Worm (Caenorhabditis elegans) whole organism, L4 larva: Measurements from ENCODE around the gene mboa-6.

Source experiments
- F37D6.2 ChIP-seq: sonication (generic microtip); optimal IDR thresholded peaks from 2 replicates; lab custom pipeline; 2016; ENCODE audit warnings: mild to moderate bottlenecking, missing genetic modification characterization, missing compliant biosample characterization
- F44E2.7 ChIP-seq: fragments of 200-800 bp; sonication (Bioruptor generic); IDR thresholded peaks from 2 replicates; pipeline ENCODE4 v2.1.2; 2022; ENCODE audit warnings: missing genetic modification characterization, missing compliant biosample characterization
- T20F7.1 ChIP-seq: fragments of 200-800 bp; sonication (Bioruptor generic); optimal IDR thresholded peaks from 2 replicates; lab custom pipeline; 2018; ENCODE audit warnings: mild to moderate bottlenecking, missing genetic modification characterization, missing compliant biosample characterization
- Y48G9A.11 ChIP-seq: fragments of 200-800 bp; sonication (Bioruptor generic); IDR thresholded peaks from 2 replicates; pipeline ENCODE4 v1.3.6; 2022; ENCODE audit warnings: missing genetic modification reagents, missing genetic modification characterization, missing compliant biosample characterization
- aha-1 ChIP-seq: fragments of 150-350 bp; peaks from one replicate; lab custom pipeline; 2014; ENCODE audit warnings: missing biosample characterization, missing genetic modification characterization
- arid-1 ChIP-seq: fragments of 200-800 bp; sonication (Bioruptor generic); conservative IDR thresholded peaks from 2 replicates; pipeline ENCODE4 v1.3.6; 2022; ENCODE audit warnings: missing genetic modification reagents, missing genetic modification characterization, missing compliant biosample characterization
- attf-4 ChIP-seq: sonication (generic microtip); optimal IDR thresholded peaks from 3 replicates; lab custom pipeline; 2017; ENCODE audit warnings: missing biosample characterization, missing genetic modification characterization
- ceh-32 ChIP-seq: sonication (generic microtip); optimal IDR thresholded peaks from 2 replicates; lab custom pipeline; 2016; ENCODE audit warnings: mild to moderate bottlenecking, missing genetic modification characterization, missing compliant biosample characterization; ENCODE audit not compliant: poor library complexity
- ceh-82 ChIP-seq: sonication (generic microtip); optimal IDR thresholded peaks from 2 replicates; lab custom pipeline; 2017; ENCODE audit warnings: missing biosample characterization, missing genetic modification characterization
- ces-1 ChIP-seq: fragments of 150-350 bp; sonication (generic microtip); optimal IDR thresholded peaks from 4 replicates; lab custom pipeline; 2014; ENCODE audit warnings: missing biosample characterization, missing genetic modification reagents, missing genetic modification characterization
- cey-2 ChIP-seq: sonication (generic microtip); optimal IDR thresholded peaks from 3 replicates; lab custom pipeline; 2017; ENCODE audit warnings: missing genetic modification characterization, mild to moderate bottlenecking, missing compliant biosample characterization, antibody characterized with exemption, borderline replicate concordance; ENCODE audit not compliant: insufficient read depth
- ctbp-1 ChIP-seq: fragments of 200-800 bp; sonication (Bioruptor generic); IDR thresholded peaks from 2 replicates; pipeline ENCODE4 v1.3.6; 2022; ENCODE audit warnings: missing genetic modification reagents, missing genetic modification characterization, missing compliant biosample characterization
- dmd-6 ChIP-seq: fragments of 200-800 bp; sonication (Bioruptor generic); IDR thresholded peaks from 2 replicates; pipeline ENCODE4 v1.3.6; 2022; ENCODE audit warnings: missing genetic modification reagents, missing genetic modification characterization, missing compliant biosample characterization
- dmd-8 ChIP-seq: fragments of 200-800 bp; sonication (Bioruptor generic); IDR thresholded peaks from 2 replicates; pipeline ENCODE4 v1.3.6; 2022; ENCODE audit warnings: missing genetic modification characterization, missing compliant biosample characterization
- dve-1 ChIP-seq: sonication (generic microtip); optimal IDR thresholded peaks from 2 replicates; lab custom pipeline; 2017; ENCODE audit warnings: antibody characterized with exemption, mild to moderate bottlenecking, missing genetic modification characterization, missing compliant biosample characterization; ENCODE audit not compliant: insufficient read depth
- gei-8 ChIP-seq: fragments of 200-800 bp; sonication (Bioruptor generic); optimal IDR thresholded peaks from 2 replicates; lab custom pipeline; 2018; ENCODE audit warnings: mild to moderate bottlenecking, missing genetic modification characterization, missing compliant biosample characterization
- hif-1 ChIP-seq, 2 experiments: sonication (generic microtip); optimal IDR thresholded peaks; 2 replicates each; lab custom pipeline; 2016 to 2017; ENCODE audit warnings: missing compliant biosample characterization in 2 of 2, missing genetic modification characterization in 2 of 2, missing genetic modification reagents in 2 of 2, missing genotype in 2 of 2, mild to moderate bottlenecking in 1 of 2
- hmg-1.1 ChIP-seq: fragments of 200-800 bp; sonication (Bioruptor generic); IDR thresholded peaks from 2 replicates; pipeline ENCODE4 v1.3.6; 2022; ENCODE audit warnings: missing genetic modification reagents, missing genetic modification characterization, missing compliant biosample characterization
- jun-1 ChIP-seq: fragments of 150-350 bp; optimal IDR thresholded peaks from 2 replicates; lab custom pipeline; 2014; ENCODE audit warnings: missing biosample characterization, missing genetic modification reagents, missing genetic modification characterization
- lin-13 ChIP-seq: fragments of 150-350 bp; optimal IDR thresholded peaks from 2 replicates; lab custom pipeline; 2014; ENCODE audit warnings: missing biosample characterization, missing genetic modification reagents, missing genetic modification characterization
- lin-29 ChIP-seq: fragments of 200-800 bp; sonication (Bioruptor generic); IDR thresholded peaks from 2 replicates; pipeline ENCODE4 v1.3.6; 2022; ENCODE audit warnings: missing genetic modification reagents, missing genetic modification characterization, missing compliant biosample characterization
- lin-38 ChIP-seq: fragments of 200-800 bp; sonication (Bioruptor generic); IDR thresholded peaks from 2 replicates; pipeline ENCODE4 v1.3.6; 2022; ENCODE audit warnings: missing genetic modification reagents, missing genetic modification characterization, missing compliant biosample characterization
- madf-9 ChIP-seq: fragments of 200-800 bp; sonication (Bioruptor generic); conservative IDR thresholded peaks from 2 replicates; pipeline ENCODE4 v1.3.6; 2022; ENCODE audit warnings: missing genetic modification reagents, missing genetic modification characterization, missing compliant biosample characterization
- mdt-29 ChIP-seq: fragments of 200-800 bp; sonication (Bioruptor generic); IDR thresholded peaks from 2 replicates; pipeline ENCODE4 v1.3.6; 2022; ENCODE audit warnings: missing genetic modification reagents, missing genetic modification characterization, missing compliant biosample characterization
- mxl-2 ChIP-seq: fragments of 200-800 bp; sonication (Bioruptor generic); conservative IDR thresholded peaks from 2 replicates; pipeline ENCODE4 v1.3.6; 2022; ENCODE audit warnings: missing genetic modification reagents, missing genetic modification characterization, missing compliant biosample characterization
- mxl-3 ChIP-seq: fragments of 200-800 bp; sonication (Bioruptor generic); optimal IDR thresholded peaks from 2 replicates; lab custom pipeline; 2018; ENCODE audit warnings: mild to moderate bottlenecking, missing genetic modification characterization, missing compliant biosample characterization
- nhr-76 ChIP-seq: fragments of 150-350 bp; optimal IDR thresholded peaks from 2 replicates; lab custom pipeline; 2014; ENCODE audit warnings: missing biosample characterization, missing genetic modification characterization
- pha-4 ChIP-seq, 2 experiments: fragments of 150-350 bp in 1 of 2; fragments of 200-800 bp in 1 of 2; sonication (Bioruptor generic) in 1 of 2; IDR thresholded peaks in 1 of 2; optimal IDR thresholded peaks in 1 of 2; 2 replicates each; pipeline versions ENCODE4 v1.3.6 to Lab custom; 2014 to 2022; ENCODE audit warnings: missing genetic modification characterization in 2 of 2, missing genetic modification reagents in 2 of 2, missing biosample characterization in 1 of 2, missing compliant biosample characterization in 1 of 2
- sdz-12 ChIP-seq: fragments of 200-800 bp; sonication (Bioruptor generic); optimal IDR thresholded peaks from 2 replicates; lab custom pipeline; 2018; ENCODE audit warnings: mild to moderate bottlenecking, missing genetic modification characterization, missing compliant biosample characterization
- set-16 ChIP-seq: fragments of 200-800 bp; sonication (Bioruptor generic); IDR thresholded peaks from 2 replicates; pipeline ENCODE4 v1.3.6; 2022; ENCODE audit warnings: missing genetic modification reagents, missing genetic modification characterization, missing compliant biosample characterization
- snpc-4 ChIP-seq: fragments of 150-350 bp; optimal IDR thresholded peaks from 2 replicates; lab custom pipeline; 2014; ENCODE audit warnings: missing biosample characterization, missing genetic modification characterization
- spr-3 ChIP-seq: fragments of 200-800 bp; sonication (Bioruptor generic); optimal IDR thresholded peaks from 2 replicates; lab custom pipeline; 2018; ENCODE audit warnings: mild to moderate bottlenecking, missing genetic modification characterization, missing compliant biosample characterization
- tag-97 ChIP-seq: fragments of 200-800 bp; sonication (Bioruptor generic); IDR thresholded peaks from 2 replicates; pipeline ENCODE4 v1.3.6; 2022; ENCODE audit warnings: missing genetic modification characterization, missing compliant biosample characterization
- unc-130 ChIP-seq: sonication (generic microtip); optimal IDR thresholded peaks from 2 replicates; lab custom pipeline; 2016; ENCODE audit warnings: missing genetic modification reagents, missing genetic modification characterization, missing compliant biosample characterization
- unc-39 ChIP-seq: sonication (generic microtip); optimal IDR thresholded peaks from 2 replicates; lab custom pipeline; 2017; ENCODE audit warnings: missing biosample characterization, missing genetic modification characterization
- zip-2 ChIP-seq: fragments of 150-350 bp; optimal IDR thresholded peaks from 2 replicates; lab custom pipeline; 2014; ENCODE audit warnings: missing biosample characterization, missing genetic modification characterization
- ztf-11 ChIP-seq: fragments of 150-350 bp; optimal IDR thresholded peaks from 2 replicates; lab custom pipeline; 2014; ENCODE audit warnings: missing biosample characterization, missing genetic modification characterization

mboa-6 gene

ce11 chrIII:1937879-1938438 lies 23.8 kb downstream of the mboa-6 start (continued):
- TF ChIP-seq F37D6.2 (tag; lab: Kevin White, UChicago) (no peak), sdz-12 (GFP tag; lab: Kevin White, UChicago) (no peak), nhr-76 (no peak), lin-29 (GFP tag; lab: Robert Waterston, UW) (no peak), cey-2 (no peak), jun-1 (tag; lab: Kevin White, UChicago) (no peak), lin-38 (GFP tag; lab: Robert Waterston, UW) (no peak), lin-13 (peak; percentile 79), gei-8 (peak; percentile 15), attf-4 (no peak), ces-1 (GFP tag; lab: Kevin White, UChicago) (no peak), zip-2 (tag; lab: Kevin White, UChicago) (no peak), hif-1 (tag; optimal IDR thresholded peaks at IDR 0.05; lab: Kevin White, UChicago) (no peak), arid-1 (GFP tag; lab: Robert Waterston, UW) (no peak), T20F7.1 (GFP tag; lab: Kevin White, UChicago) (no peak), pha-4 (GFP tag; IDR thresholded peaks at IDR 0.05; lab: Robert Waterston, UW) (no peak), pha-4 (tag; optimal IDR thresholded peaks at IDR 0.05; lab: Kevin White, UChicago) (no peak), dmd-6 (no peak), madf-9 (GFP tag; lab: Robert Waterston, UW) (no peak), mxl-2 (GFP tag; lab: Robert Waterston, UW) (no peak), tag-97 (GFP tag; lab: Robert Waterston, UW) (no peak), dve-1 (tag; lab: Kevin White, UChicago) (no peak), Y48G9A.11 (no peak)
- TF ChIP-seq, all 104 proteins: peak for 5

- TF ChIP-seq tag-97 (GFP tag; lab: Robert Waterston, UW), result no peak
- no peak for TF ChIP-seq mxl-3 (GFP tag; lab: Kevin White, UChicago)
- TF ChIP-seq aha-1 (tag; lab: Kevin White, UChicago), result peak; percentile 52
- peak; percentile 84 for TF ChIP-seq set-16 (GFP tag; lab: Robert Waterston, UW)
- no peak for TF ChIP-seq snpc-4 (tag; lab: Kevin White, UChicago)
- no peak for TF ChIP-seq unc-39 (tag; lab: Kevin White, UChicago)
- TF ChIP-seq hmg-1.1 (GFP tag; lab: Robert Waterston, UW), result no peak
- TF ChIP-seq madf-9 (GFP tag; lab: Robert Waterston, UW), result no peak
- TF ChIP-seq F44E2.7, result no peak
- no peak for TF ChIP-seq mdt-29 (GFP tag; lab: Robert Waterston, UW)
- TF ChIP-seq jun-1 (tag; lab: Kevin White, UChicago), result no peak
- no peak for TF ChIP-seq F37D6.2 (tag; lab: Kevin White, UChicago)
- TF ChIP-seq dmd-8 (GFP tag; lab: Robert Waterston, UW), result no peak
- TF ChIP-seq ceh-82 (tag; lab: Kevin White, UChicago), result no peak
- TF ChIP-seq ztf-11 (tag; lab: Kevin White, UChicago), result no peak
These were observed 27.6 kb downstream of the mboa-6 start for ce11 chrIII:1934141-1934540.

ce11 chrIII:1932018-1932417 lies 29.7 kb downstream of the mboa-6 start:
- TF ChIP-seq mxl-3 (GFP tag; lab: Kevin White, UChicago) (no peak), set-16 (GFP tag; lab: Robert Waterston, UW) (peak; percentile 93), unc-130 (no peak), ctbp-1 (GFP tag; lab: Robert Waterston, UW) (no peak), ceh-32 (tag; lab: Kevin White, UChicago) (no peak), spr-3 (GFP tag; lab: Kevin White, UChicago) (no peak)
